Worm (Caenorhabditis elegans): ENCODE data around the gene C27F2.10.

C27F2.10 gene

DNA sequence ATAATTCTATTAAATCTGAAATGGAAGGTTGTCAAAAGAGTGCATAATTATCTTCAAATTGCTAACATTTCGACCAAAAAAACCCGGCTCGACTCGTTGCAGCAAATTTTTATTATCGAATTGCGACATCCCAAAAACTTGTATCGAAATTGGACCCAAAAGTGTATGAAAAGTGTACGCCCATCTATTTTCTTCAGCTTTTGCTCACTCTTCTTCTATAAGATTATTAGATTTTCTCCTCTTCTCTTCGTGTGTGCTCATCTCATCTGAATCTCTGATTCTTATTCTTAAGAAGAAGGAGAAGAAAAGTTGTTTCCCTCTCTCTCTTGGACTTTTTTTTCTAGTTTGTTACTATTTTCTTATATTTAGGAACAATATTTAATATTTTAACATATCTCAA lies 19.5 kb downstream of the C27F2.10 start:
- TF ChIP-seq him-1 (tag; optimal IDR thresholded peaks at IDR 0.05) (no peak), W03F9.2 (tag; optimal IDR thresholded peaks at IDR 0.05) (no peak), dao-5 (tag; optimal IDR thresholded peaks at IDR 0.05) (no peak)

ce11 chrIII:4965271-4965670 lies 21.4 kb downstream of the C27F2.10 start, which contains the start of gene nca-2:
Gene nca-2, plus strand, starts transcription at chrIII:4965571.
- TF ChIP-seq dao-5 (tag; optimal IDR thresholded peaks at IDR 0.05) = no peak
- TF ChIP-seq him-1 (tag; optimal IDR thresholded peaks at IDR 0.05) = no peak
- no peak for TF ChIP-seq W03F9.2 (tag; optimal IDR thresholded peaks at IDR 0.05)

DNA sequence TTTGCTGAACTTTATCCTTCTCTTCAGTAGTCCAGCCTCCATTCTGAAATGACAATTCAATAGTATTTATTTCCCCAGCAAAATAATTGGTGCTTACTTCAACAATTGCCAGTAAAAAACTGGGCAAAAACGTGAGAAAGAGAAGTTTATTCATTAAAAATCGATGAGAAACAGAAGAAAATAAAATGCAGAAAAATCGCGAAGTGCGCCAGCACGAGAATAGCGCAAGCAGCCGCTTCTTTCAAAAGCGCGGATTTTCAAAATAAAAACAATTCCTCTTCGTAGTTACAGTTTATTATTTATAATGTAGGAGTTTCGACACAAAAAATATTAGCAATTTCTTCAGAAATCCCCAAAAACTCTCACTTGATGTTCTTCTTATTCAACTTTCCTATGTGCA lies 23.8 kb downstream of the C27F2.10 start, which contains the start of gene C27F2.9:
C27F2.9 (minus strand) TSS at position 159 of the 400 bp plus-strand sequence.
- no peak for TF ChIP-seq dao-5 (tag; optimal IDR thresholded peaks at IDR 0.05)
- TF ChIP-seq W03F9.2 (tag; optimal IDR thresholded peaks at IDR 0.05) = peak; percentile 93
- peak; percentile 85 for TF ChIP-seq him-1 (tag; optimal IDR thresholded peaks at IDR 0.05)

ce11 chrIII:4962393-4962792 lies 24.3 kb downstream of the C27F2.10 start, which contains the start of gene vps-22:
Gene vps-22, minus strand, starts transcription at chrIII:4962493.
- TF ChIP-seq W03F9.2 (tag; optimal IDR thresholded peaks at IDR 0.05) (no peak), him-1 (tag; optimal IDR thresholded peaks at IDR 0.05) (no peak), dao-5 (tag; optimal IDR thresholded peaks at IDR 0.05) (no peak)

DNA sequence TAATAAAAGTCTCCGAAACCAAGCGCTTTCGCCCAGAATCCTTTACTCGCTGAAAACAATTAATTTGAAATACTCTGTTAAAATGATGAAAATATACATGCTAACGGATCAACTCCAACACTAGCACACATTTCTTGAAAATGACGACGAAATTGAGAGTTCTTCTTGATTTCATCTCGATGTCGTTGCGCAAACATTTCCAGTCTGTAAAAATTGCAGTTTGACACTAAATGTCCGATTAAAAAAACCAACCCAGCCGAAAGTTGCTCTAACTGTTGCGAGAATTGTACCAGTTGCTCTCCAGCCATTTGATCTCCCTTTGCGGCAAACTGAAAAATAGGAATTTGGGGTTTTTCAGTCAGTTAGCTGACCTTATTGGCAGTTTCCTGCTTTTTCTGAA lies 25.4 kb downstream of the C27F2.10 start:
- no peak for TF ChIP-seq dao-5 (tag; optimal IDR thresholded peaks at IDR 0.05)
- TF ChIP-seq him-1 (tag; optimal IDR thresholded peaks at IDR 0.05) = no peak
- no peak for TF ChIP-seq W03F9.2 (tag; optimal IDR thresholded peaks at IDR 0.05)

ce11 chrIII:4960204-4960603 lies 26.5 kb downstream of the C27F2.10 start, which contains the start of gene C27F2.4:
Gene C27F2.4, minus strand, starts transcription at chrIII:4960304.
- TF ChIP-seq W03F9.2 (tag; optimal IDR thresholded peaks at IDR 0.05) (no peak), dao-5 (tag; optimal IDR thresholded peaks at IDR 0.05) (no peak), him-1 (tag; optimal IDR thresholded peaks at IDR 0.05) (no peak)

ce11 chrIII:4956566-4956965 lies 30.1 kb downstream of the C27F2.10 start, which contains the start of gene C26E6.1:
Gene C26E6.1, plus strand, starts transcription at chrIII:4956866.
- TF ChIP-seq W03F9.2 (tag; optimal IDR thresholded peaks at IDR 0.05) = no peak
- TF ChIP-seq dao-5 (tag; optimal IDR thresholded peaks at IDR 0.05) = no peak
- TF ChIP-seq him-1 (tag; optimal IDR thresholded peaks at IDR 0.05) = no peak

DNA sequence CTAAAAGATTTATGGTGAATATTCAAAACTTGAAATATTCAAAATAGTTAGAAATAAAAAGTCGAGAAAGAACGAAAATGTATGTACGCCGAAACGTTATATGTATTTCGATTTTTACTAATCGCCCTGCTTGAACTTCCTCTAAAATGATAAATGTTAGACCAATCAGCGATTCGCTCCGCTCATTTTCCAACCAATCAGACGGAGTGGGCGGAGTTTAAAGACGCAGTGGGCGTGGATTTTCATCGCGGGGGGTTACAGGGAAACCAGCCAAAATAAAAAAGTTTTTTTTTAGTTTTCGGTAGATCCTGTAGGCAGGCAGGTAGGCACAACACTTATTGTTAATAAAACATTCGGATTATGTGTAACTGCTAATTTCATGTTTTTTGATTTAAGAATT lies 33.7 kb downstream of the C27F2.10 start:
- TF ChIP-seq W03F9.2 (tag; optimal IDR thresholded peaks at IDR 0.05) (no peak), him-1 (tag; optimal IDR thresholded peaks at IDR 0.05) (no peak), dao-5 (tag; optimal IDR thresholded peaks at IDR 0.05) (no peak)

DNA sequence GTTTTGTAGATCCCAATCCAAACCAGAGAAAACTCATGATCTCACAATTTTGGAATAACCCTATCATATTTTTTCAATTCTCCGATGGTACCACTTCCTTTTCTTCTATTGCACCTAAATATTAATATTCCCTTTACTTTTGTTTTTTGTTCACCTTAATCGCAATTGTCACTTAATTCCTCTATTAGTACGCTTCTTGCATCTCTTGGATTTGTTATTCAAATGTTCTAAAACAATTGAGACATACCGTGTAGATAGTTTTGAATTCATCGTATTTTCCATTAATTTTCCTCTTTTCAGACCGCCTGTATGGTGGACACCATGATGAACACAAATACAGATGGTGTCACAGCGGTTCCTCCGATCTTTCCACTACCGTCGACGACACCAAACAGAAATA lies 34.9 kb downstream of the C27F2.10 start, which contains the start of gene flh-2:
flh-2 (plus strand) TSS at position 301 of the 400 bp plus-strand sequence.
- TF ChIP-seq him-1 (tag; optimal IDR thresholded peaks at IDR 0.05) = no peak
- no peak for TF ChIP-seq dao-5 (tag; optimal IDR thresholded peaks at IDR 0.05)
- no peak for TF ChIP-seq W03F9.2 (tag; optimal IDR thresholded peaks at IDR 0.05)

DNA sequence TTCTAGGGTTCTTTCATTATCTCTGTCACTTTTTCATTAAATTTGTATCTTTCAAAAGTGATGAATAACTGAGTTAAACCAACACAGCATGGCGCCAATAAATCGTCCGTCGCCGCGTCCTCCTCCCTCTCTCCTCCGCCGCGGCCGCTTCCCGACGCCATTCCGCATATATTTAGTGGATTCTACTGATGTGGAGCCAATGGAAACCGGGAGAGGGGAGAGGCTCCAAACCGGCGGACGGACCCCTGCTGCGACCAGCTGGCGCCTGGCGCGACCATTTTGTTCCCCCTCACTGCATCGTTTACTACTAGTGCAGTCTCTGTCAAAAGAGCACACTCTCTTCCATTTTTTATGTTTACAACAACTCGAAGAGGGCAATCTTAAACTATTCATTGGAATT lies 35.5 kb downstream of the C27F2.10 start:
- TF ChIP-seq him-1 (tag; optimal IDR thresholded peaks at IDR 0.05) (no peak), W03F9.2 (tag; optimal IDR thresholded peaks at IDR 0.05) (no peak), dao-5 (tag; optimal IDR thresholded peaks at IDR 0.05) (no peak)

DNA sequence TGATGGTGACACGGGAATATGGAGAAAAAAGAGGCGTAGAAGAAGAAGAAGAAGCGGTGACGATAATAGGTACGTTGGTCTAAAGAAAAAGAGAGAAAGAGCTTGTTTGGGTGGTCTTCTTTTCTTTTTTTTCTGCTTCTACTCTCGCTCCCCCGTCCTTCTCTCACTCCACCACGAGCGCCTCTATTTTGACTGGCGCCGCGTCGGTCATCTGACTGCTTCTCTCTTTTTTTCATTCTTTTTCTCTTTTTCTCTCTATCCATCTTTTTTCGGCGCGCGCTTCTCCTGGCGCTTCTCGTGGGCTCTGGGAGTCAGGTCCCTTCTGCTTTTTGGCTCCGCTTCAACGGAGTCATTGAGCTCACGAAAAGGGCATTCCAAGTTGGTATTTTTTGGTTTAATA lies 36.4 kb downstream of the C27F2.10 start:
- TF ChIP-seq dao-5 (tag; optimal IDR thresholded peaks at IDR 0.05) (no peak), W03F9.2 (tag; optimal IDR thresholded peaks at IDR 0.05) (no peak), him-1 (tag; optimal IDR thresholded peaks at IDR 0.05) (peak; percentile 27)

ce11 chrIII:4948631-4949030 lies 38.1 kb downstream of the C27F2.10 start:
- TF ChIP-seq W03F9.2 (tag; optimal IDR thresholded peaks at IDR 0.05) = no peak

- TF ChIP-seq dao-5 (tag; optimal IDR thresholded peaks at IDR 0.05) (no peak), him-1 (tag; optimal IDR thresholded peaks at IDR 0.05) (no peak), W03F9.2 (tag; optimal IDR thresholded peaks at IDR 0.05) (no peak)
Observed at ce11 chrIII:4947352-4947751, 39.3 kb downstream of the C27F2.10 start.

ce11 chrIII:4944213-4944612 lies 42.5 kb downstream of the C27F2.10 start, which contains the start of gene ntl-9:
Gene ntl-9, plus strand, starts transcription at chrIII:4944513.
- TF ChIP-seq him-1 (tag; optimal IDR thresholded peaks at IDR 0.05) = no peak
- no peak for TF ChIP-seq W03F9.2 (tag; optimal IDR thresholded peaks at IDR 0.05)
- TF ChIP-seq dao-5 (tag; optimal IDR thresholded peaks at IDR 0.05) = no peak

DNA sequence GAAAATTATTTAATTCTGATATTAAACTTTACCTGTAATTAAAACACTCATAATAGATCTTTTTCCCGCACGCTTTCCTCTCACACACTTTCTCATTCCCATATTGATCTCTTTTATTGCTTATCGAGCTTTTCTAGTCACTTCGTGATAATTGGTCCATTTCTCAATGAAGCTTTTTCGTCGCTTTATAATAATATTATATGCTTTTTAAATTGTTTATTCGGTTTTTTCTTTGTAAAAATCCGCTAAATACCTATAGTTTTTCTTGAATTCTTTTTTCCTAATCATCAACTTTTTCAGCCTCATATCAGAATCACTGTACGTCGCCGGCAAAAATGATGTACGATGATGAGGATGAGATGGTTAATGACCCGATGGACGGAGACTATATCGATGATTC lies 47.4 kb downstream of the C27F2.10 start, which contains the start of gene rpb-2:
rpb-2 (plus strand) TSS at position 301 of the 400 bp plus-strand sequence.
- no peak for TF ChIP-seq dao-5 (tag; optimal IDR thresholded peaks at IDR 0.05)
- no peak for TF ChIP-seq him-1 (tag; optimal IDR thresholded peaks at IDR 0.05)
- no peak for TF ChIP-seq W03F9.2 (tag; optimal IDR thresholded peaks at IDR 0.05)
